Worm (Caenorhabditis elegans): ENCODE measurements around the gene C05E11.2.

The C05E11.2 gene

DNA sequence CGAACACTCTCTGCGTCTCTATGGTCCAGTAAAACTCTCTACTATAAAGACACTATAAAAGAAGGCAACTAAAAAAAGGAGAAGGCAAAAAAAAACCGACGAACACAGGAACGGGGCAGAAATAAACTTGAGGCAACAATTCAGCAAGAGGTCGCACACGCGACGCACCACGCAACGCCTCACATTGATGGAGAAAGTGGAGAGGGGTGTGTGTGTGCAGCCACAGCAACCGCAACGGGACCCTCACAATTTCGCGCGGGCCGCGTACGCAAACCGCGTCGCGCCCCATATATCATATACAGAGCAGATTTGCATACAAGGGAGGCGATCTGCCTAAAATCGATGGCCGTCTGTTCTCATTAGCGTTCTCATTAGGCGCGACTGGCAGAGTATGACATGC lies 30.1 kb downstream of the C05E11.2 start:
- TF ChIP-seq lin-35 (GFP tag; optimal IDR thresholded peaks at IDR 0.05) (peak; percentile 14 to 38), efl-1 (optimal IDR thresholded peaks at IDR 0.05) (peak in 1 of 2 experiments; percentile 43), efl-1 (GFP tag; optimal IDR thresholded peaks at IDR 0.05 in 1 of 2) (peak in 1 of 2 experiments; percentile 72), ceh-82 (tag; optimal IDR thresholded peaks at IDR 0.05) (peak in 1 of 3 experiments; percentile 52), dpl-1 (GFP tag; optimal IDR thresholded peaks at IDR 0.05) (peak in 1 of 3 experiments; percentile 47), lin-14 (GFP tag; optimal IDR thresholded peaks at IDR 0.05) (peak; percentile 36), F16B12.6 (tag; optimal IDR thresholded peaks at IDR 0.05) (no peak), egl-13 (tag; optimal IDR thresholded peaks at IDR 0.05) (no peak), unc-86 (tag; optimal IDR thresholded peaks at IDR 0.05) (peak; percentile 13), xbp-1 (tag; optimal IDR thresholded peaks at IDR 0.05) (no peak), C16A3.4 (tag; optimal IDR thresholded peaks at IDR 0.05) (no peak)

DNA sequence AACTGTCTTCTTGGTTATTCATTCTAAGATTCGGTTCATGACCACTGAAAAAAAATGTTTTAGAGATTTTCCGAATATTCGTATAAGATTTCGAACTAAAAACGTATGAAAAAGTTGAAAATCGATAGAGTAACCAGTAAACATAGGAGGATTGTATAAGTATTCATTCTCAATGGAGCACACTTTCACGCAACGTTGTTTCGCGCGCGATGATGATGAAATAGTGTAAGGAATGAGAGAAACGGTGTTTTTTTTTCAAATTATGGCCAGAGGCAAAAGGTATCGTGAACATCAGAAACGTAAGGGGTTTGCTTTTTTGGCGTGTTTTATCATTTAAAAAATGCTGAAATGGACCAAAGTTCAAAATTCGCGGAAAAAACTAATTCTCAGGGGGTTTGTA lies 32.9 kb downstream of the C05E11.2 start, which contains the start of gene pqn-65:
TSS of gene pqn-65 (minus strand) at position 54 of the 400 bp plus-strand sequence.
- TF ChIP-seq skn-1 (tag; optimal IDR thresholded peaks at IDR 0.05) (peak; percentile 61), lsy-2 (tag; optimal IDR thresholded peaks at IDR 0.05) (peak; percentile 12 to 58), hpl-2 (GFP tag; optimal IDR thresholded peaks at IDR 0.05) (no peak), elt-3 (tag; optimal IDR thresholded peaks at IDR 0.05) (no peak), lin-35 (GFP tag; optimal IDR thresholded peaks at IDR 0.05) (peak; percentile 37 to 76), egl-27 (tag; optimal IDR thresholded peaks at IDR 0.05) (no peak), hlh-4 (tag; optimal IDR thresholded peaks at IDR 0.05) (no peak), fkh-10 (GFP tag; optimal IDR thresholded peaks at IDR 0.05) (no peak), nhr-77 (tag; optimal IDR thresholded peaks at IDR 0.05) (no peak), snu-23 (GFP tag; optimal IDR thresholded peaks at IDR 0.05) (no peak), efl-1 (optimal IDR thresholded peaks at IDR 0.05) (peak; percentile 19 to 44), efl-1 (GFP tag; optimal IDR thresholded peaks at IDR 0.05 in 1 of 2) (peak; percentile 5 to 24), lin-39 (tag; optimal IDR thresholded peaks at IDR 0.05) (no peak), mdl-1 (tag; optimal IDR thresholded peaks at IDR 0.05) (peak in 1 of 2 experiments; percentile 10), nhr-28 (tag; optimal IDR thresholded peaks at IDR 0.05) (no peak), blmp-1 (tag; optimal IDR thresholded peaks at IDR 0.05) (peak; percentile 33), grh-1 (GFP tag; IDR thresholded peaks at IDR 0.05) (no peak), tlp-1 (tag; optimal IDR thresholded peaks at IDR 0.05) (no peak), dpl-1 (GFP tag; optimal IDR thresholded peaks at IDR 0.05) (peak; percentile 48 to 67 (median 63)), vab-15 (tag; optimal IDR thresholded peaks at IDR 0.05) (no peak), zip-4 (GFP tag; optimal IDR thresholded peaks at IDR 0.05) (peak; percentile 28), C04F5.9 (tag; optimal IDR thresholded peaks at IDR 0.05) (no peak), C16A3.4 (tag; optimal IDR thresholded peaks at IDR 0.05) (peak; percentile 16)

DNA sequence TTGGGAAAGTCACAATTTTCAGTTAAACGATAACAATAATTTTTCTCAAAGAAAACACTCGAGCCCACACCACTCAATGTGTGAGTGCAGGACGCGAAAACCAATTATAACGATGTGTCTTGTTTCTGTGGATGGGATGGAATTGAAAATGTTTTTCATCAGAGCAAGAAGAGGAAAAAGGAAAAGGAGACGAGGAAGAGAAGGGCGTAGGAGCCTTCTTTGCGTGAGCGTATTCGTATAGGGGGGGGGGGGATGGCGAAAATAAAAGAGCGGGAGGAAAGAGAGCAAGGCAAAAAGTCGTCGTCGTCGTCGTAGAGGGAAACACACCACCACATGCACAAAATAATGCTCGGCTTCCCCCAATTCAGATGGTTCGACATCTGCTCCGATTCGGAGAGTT lies 33.3 kb downstream of the C05E11.2 start:
- TF ChIP-seq efl-1 (optimal IDR thresholded peaks at IDR 0.05) (no peak), efl-1 (GFP tag; optimal IDR thresholded peaks at IDR 0.05 in 1 of 2) (no peak), blmp-1 (tag; optimal IDR thresholded peaks at IDR 0.05) (no peak), snu-23 (GFP tag; optimal IDR thresholded peaks at IDR 0.05) (no peak), fkh-8 (tag; optimal IDR thresholded peaks at IDR 0.05) (peak; percentile 19), snpc-4 (tag; optimal IDR thresholded peaks at IDR 0.05) (no peak), nhr-47 (tag; optimal IDR thresholded peaks at IDR 0.05) (no peak), elt-3 (tag; optimal IDR thresholded peaks at IDR 0.05) (no peak), ceh-82 (tag; optimal IDR thresholded peaks at IDR 0.05) (peak in 1 of 3 experiments; percentile 13), ztf-4 (tag; optimal IDR thresholded peaks at IDR 0.05) (no peak), nhr-77 (tag; optimal IDR thresholded peaks at IDR 0.05) (no peak), lin-14 (GFP tag; optimal IDR thresholded peaks at IDR 0.05) (peak; percentile 71), nhr-19 (GFP tag; conservative IDR thresholded peaks at IDR 0.05) (no peak), isw-1 (GFP tag; IDR thresholded peaks at IDR 0.05) (no peak), ceh-90 (tag; optimal IDR thresholded peaks at IDR 0.05) (no peak), fkh-10 (GFP tag; optimal IDR thresholded peaks at IDR 0.05) (peak; percentile 30), F16B12.6 (tag; optimal IDR thresholded peaks at IDR 0.05) (no peak), vab-15 (tag; optimal IDR thresholded peaks at IDR 0.05) (no peak), ama-1 (optimal IDR thresholded peaks at IDR 0.05) (no peak), alr-1 (tag; optimal IDR thresholded peaks at IDR 0.05; ENCODE audit: borderline replicate concordance) (no peak), ceh-88 (GFP tag; IDR thresholded peaks at IDR 0.05) (no peak), mef-2 (tag; optimal IDR thresholded peaks at IDR 0.05) (no peak), egl-13 (tag; optimal IDR thresholded peaks at IDR 0.05) (peak; percentile 21), nhr-28 (tag; optimal IDR thresholded peaks at IDR 0.05) (no peak), skn-1 (tag; optimal IDR thresholded peaks at IDR 0.05) (no peak), unc-30 (tag; optimal IDR thresholded peaks at IDR 0.05) (no peak), unc-86 (tag; optimal IDR thresholded peaks at IDR 0.05) (peak; percentile 28), lin-15B (tag; optimal IDR thresholded peaks at IDR 0.05) (no peak), pax-3 (tag; optimal IDR thresholded peaks at IDR 0.05) (no peak), grh-1 (GFP tag; IDR thresholded peaks at IDR 0.05) (no peak), egl-27 (tag; optimal IDR thresholded peaks at IDR 0.05) (no peak), dsc-1 (tag; optimal IDR thresholded peaks at IDR 0.05) (peak; percentile 38), rnt-1 (tag; optimal IDR thresholded peaks at IDR 0.05) (no peak), mab-9 (GFP tag; IDR thresholded peaks at IDR 0.05) (no peak), ceh-63 (GFP tag; optimal IDR thresholded peaks at IDR 0.05) (peak; percentile 21)

All from whole organism, L1 larva.